Fruit fly (Drosophila melanogaster): Measurements from ENCODE around the gene CG14969.

Gene CG14969

dm6 chr3L:3350572-3351343 lies 16.0 kb upstream of the CG14969 start (continued):
- TF ChIP-seq Hey (tag; optimal IDR thresholded peaks at IDR 0.05) = no peak
- no peak for TF ChIP-seq HmgZ (tag; optimal IDR thresholded peaks at IDR 0.05)
- no peak for TF ChIP-seq Trl (optimal IDR thresholded peaks at IDR 0.05)
- no peak for TF ChIP-seq Trl (GFP tag; optimal IDR thresholded peaks at IDR 0.05)
- no peak for TF ChIP-seq NC2α (GFP tag; optimal IDR thresholded peaks at IDR 0.05)
- TF ChIP-seq CG10267 (tag; optimal IDR thresholded peaks at IDR 0.05) = no peak
- no peak for TF ChIP-seq CG1647 (GFP tag; optimal IDR thresholded peaks at IDR 0.05)
- TF ChIP-seq oc (tag; optimal IDR thresholded peaks at IDR 0.05) = no peak
- no peak for TF ChIP-seq Nf-YA (GFP tag; IDR thresholded peaks at IDR 0.05)
- no peak for TF ChIP-seq cas (GFP tag; IDR thresholded peaks at IDR 0.05)
- TF ChIP-seq CG34422 (GFP tag; IDR thresholded peaks at IDR 0.05) = no peak
- TF ChIP-seq Dip3 (GFP tag; optimal IDR thresholded peaks at IDR 0.05) = no peak
- no peak for TF ChIP-seq sqz (GFP tag; optimal IDR thresholded peaks at IDR 0.05)
- TF ChIP-seq CG18262 (tag; optimal IDR thresholded peaks at IDR 0.05) = no peak
- no peak for TF ChIP-seq abd-A (tag; optimal IDR thresholded peaks at IDR 0.05)
- TF ChIP-seq h (optimal IDR thresholded peaks at IDR 0.05) = no peak
- no peak for TF ChIP-seq Mes4 (GFP tag; optimal IDR thresholded peaks at IDR 0.05)
- TF ChIP-seq CG13424 (tag; optimal IDR thresholded peaks at IDR 0.05) = peak; percentile 24
- TF ChIP-seq H2.0 (GFP tag; IDR thresholded peaks at IDR 0.05) = no peak
- TF ChIP-seq CG12155 (GFP tag; optimal IDR thresholded peaks at IDR 0.05) = no peak
- peak; percentile 14 for TF ChIP-seq Hand (GFP tag; optimal IDR thresholded peaks at IDR 0.05)
- no peak for TF ChIP-seq CG10366 (GFP tag; IDR thresholded peaks at IDR 0.05)
- TF ChIP-seq CG12071 (GFP tag; optimal IDR thresholded peaks at IDR 0.05) = no peak
- no peak for TF ChIP-seq corto (GFP tag; optimal IDR thresholded peaks at IDR 0.05)
- no peak for TF ChIP-seq twi (tag; optimal IDR thresholded peaks at IDR 0.05)
- TF ChIP-seq wor (GFP tag; IDR thresholded peaks at IDR 0.05) = no peak
- no peak for TF ChIP-seq Hmx (GFP tag; optimal IDR thresholded peaks at IDR 0.05)
- no peak for TF ChIP-seq CG3065 (GFP tag; optimal IDR thresholded peaks at IDR 0.05)
- no peak for TF ChIP-seq Side (GFP tag; optimal IDR thresholded peaks at IDR 0.05)
- TF ChIP-seq Fer1 (GFP tag; optimal IDR thresholded peaks at IDR 0.05) = no peak
- TF ChIP-seq CG7745 (tag; optimal IDR thresholded peaks at IDR 0.05) = no peak
- TF ChIP-seq inv (GFP tag; IDR thresholded peaks at IDR 0.05; ENCODE audit: partially characterized antibody) = no peak
- TF ChIP-seq nerfin-1 (tag; optimal IDR thresholded peaks at IDR 0.05) = no peak

dm6 chr3L:3349825-3350123 lies 15.0 kb upstream of the CG14969 start:
- TF ChIP-seq CG18011 (GFP tag; optimal IDR thresholded peaks at IDR 0.05) = no peak
- peak; percentile 30 for TF ChIP-seq BtbVII (GFP tag; optimal IDR thresholded peaks at IDR 0.05)
- TF ChIP-seq Side (GFP tag; optimal IDR thresholded peaks at IDR 0.05) = no peak
- TF ChIP-seq Blimp-1 (GFP tag; optimal IDR thresholded peaks at IDR 0.05) = no peak
- TF ChIP-seq sob (GFP tag; IDR thresholded peaks at IDR 0.05) = no peak
- TF ChIP-seq Elba2 (GFP tag; optimal IDR thresholded peaks at IDR 0.05) = no peak
- TF ChIP-seq pb (GFP tag; optimal IDR thresholded peaks at IDR 0.05) = no peak
- no peak for TF ChIP-seq Hr51 (GFP tag; optimal IDR thresholded peaks at IDR 0.05)
- TF ChIP-seq Awh (GFP tag; IDR thresholded peaks at IDR 0.05) = no peak
- TF ChIP-seq CG4707 (GFP tag; optimal IDR thresholded peaks at IDR 0.05) = no peak
- no peak for TF ChIP-seq CG10321 (GFP tag; IDR thresholded peaks at IDR 0.05)
- TF ChIP-seq lab (GFP tag; optimal IDR thresholded peaks at IDR 0.05) = peak; percentile 5
- TF ChIP-seq CG30020 (tag; optimal IDR thresholded peaks at IDR 0.05) = no peak
- no peak for TF ChIP-seq Eip74EF (GFP tag; optimal IDR thresholded peaks at IDR 0.05)
- TF ChIP-seq CG12155 (GFP tag; optimal IDR thresholded peaks at IDR 0.05) = no peak
- TF ChIP-seq ato (GFP tag; IDR thresholded peaks at IDR 0.05; ENCODE audit: partially characterized antibody) = no peak
- TF ChIP-seq Nf-YC (tag; optimal IDR thresholded peaks at IDR 0.05) = peak; percentile 8
- no peak for TF ChIP-seq PHDP (tag; optimal IDR thresholded peaks at IDR 0.05)
- TF ChIP-seq Fer2 (tag; optimal IDR thresholded peaks at IDR 0.05) = no peak
- TF ChIP-seq her (GFP tag; optimal IDR thresholded peaks at IDR 0.05) = no peak
- TF ChIP-seq CG34376 (GFP tag; optimal IDR thresholded peaks at IDR 0.05) = peak; percentile 94
